Worm (Caenorhabditis elegans) whole organism, L1 larva: ENCODE measurements around the gene bud-31.

Source experiments
- C34B4.2 ChIP-seq: sonication (generic microtip); optimal IDR thresholded peaks from 2 replicates; lab custom pipeline; 2017; ENCODE audit warnings: mild to moderate bottlenecking, missing genetic modification characterization, missing compliant biosample characterization
- F16B12.6 ChIP-seq: fragments of 150-350 bp; optimal IDR thresholded peaks from 2 replicates; lab custom pipeline; 2014; ENCODE audit warnings: missing biosample characterization, missing genetic modification characterization
- aha-1 ChIP-seq: fragments of 150-350 bp; optimal IDR thresholded peaks from 2 replicates; lab custom pipeline; 2014; ENCODE audit warnings: missing biosample characterization, missing genetic modification characterization
- blmp-1 ChIP-seq: fragments of 150-350 bp; optimal IDR thresholded peaks from 2 replicates; lab custom pipeline; 2014; ENCODE audit warnings: missing biosample characterization, missing genetic modification characterization
- ceh-63 ChIP-seq: fragments of 200-800 bp; sonication (Bioruptor generic); optimal IDR thresholded peaks from 2 replicates; lab custom pipeline; 2018; ENCODE audit warnings: mild to moderate bottlenecking, missing genetic modification characterization, missing compliant biosample characterization
- ceh-8 ChIP-seq: fragments of 200-800 bp; sonication (Bioruptor generic); optimal IDR thresholded peaks from 2 replicates; lab custom pipeline; 2018; ENCODE audit warnings: mild to moderate bottlenecking, missing genetic modification characterization, moderate library complexity, missing compliant biosample characterization
- ceh-82 ChIP-seq, 3 experiments: fragments of 150-350 bp in 1 of 3; sonication (generic microtip) in 2 of 3; optimal IDR thresholded peaks; 2 replicates each; lab custom pipeline; 2014 to 2017; ENCODE audit warnings: missing biosample characterization in 3 of 3, missing genetic modification characterization in 3 of 3
- ces-1 ChIP-seq: fragments of 150-350 bp; optimal IDR thresholded peaks from 2 replicates; lab custom pipeline; 2014; ENCODE audit warnings: missing biosample characterization, missing genetic modification reagents, missing genetic modification characterization
- dsc-1 ChIP-seq: sonication (generic microtip); optimal IDR thresholded peaks from 2 replicates; lab custom pipeline; 2016; ENCODE audit warnings: mild to moderate bottlenecking, missing genetic modification characterization, missing compliant biosample characterization
- efl-1 ChIP-seq, 4 experiments: fragments of 150-350 bp; optimal IDR thresholded peaks in 3 of 4; peaks in 1 of 4; 1 replicate in 1 of 4; 2 replicates in 3 of 4; lab custom pipeline; 2014; ENCODE audit warnings: missing biosample characterization in 2 of 4, missing genetic modification characterization in 2 of 4, missing genetic modification reagents in 2 of 4
- egl-13 ChIP-seq: sonication (generic microtip); optimal IDR thresholded peaks from 2 replicates; lab custom pipeline; 2016; ENCODE audit warnings: missing genotype, missing genetic modification reagents, missing genetic modification characterization, missing compliant biosample characterization
- elt-2 ChIP-seq: sonication (generic microtip); optimal IDR thresholded peaks from 2 replicates; lab custom pipeline; 2016; ENCODE audit warnings: missing genetic modification characterization, mild to moderate bottlenecking, inconsistent platforms, missing compliant biosample characterization, missing genetic modification reagents
- elt-3 ChIP-seq, 6 experiments: fragments of 150-350 bp in 1 of 6; sonication (generic microtip); optimal IDR thresholded peaks; 2 replicates each; lab custom pipeline; 2017 to 2018; ENCODE audit warnings: missing biosample characterization in 6 of 6, missing genetic modification characterization in 6 of 6, inconsistent platforms in 1 of 6
- ets-5 ChIP-seq: fragments of 200-800 bp; sonication (Bioruptor generic); IDR thresholded peaks from 2 replicates; pipeline ENCODE4 v1.3.6; 2022; ENCODE audit warnings: missing genetic modification characterization, missing compliant biosample characterization
- fkh-8 ChIP-seq: sonication (generic microtip); optimal IDR thresholded peaks from 2 replicates; lab custom pipeline; 2016; ENCODE audit warnings: mild to moderate bottlenecking, missing genetic modification characterization, missing compliant biosample characterization
- isw-1 ChIP-seq: fragments of 200-800 bp; sonication (Bioruptor generic); IDR thresholded peaks from 2 replicates; pipeline ENCODE4 v1.3.6; 2022; ENCODE audit warnings: missing genetic modification characterization, missing compliant biosample characterization
- jun-1 ChIP-seq: fragments of 150-350 bp; optimal IDR thresholded peaks from 2 replicates; lab custom pipeline; 2014; ENCODE audit warnings: missing biosample characterization, missing genetic modification reagents, missing genetic modification characterization
- lin-13 ChIP-seq: fragments of 150-350 bp; optimal IDR thresholded peaks from 2 replicates; lab custom pipeline; 2014; ENCODE audit warnings: missing biosample characterization, missing genetic modification reagents, missing genetic modification characterization
- lin-35 ChIP-seq, 2 experiments: fragments of 150-350 bp; optimal IDR thresholded peaks; 2 replicates each; lab custom pipeline; 2014; ENCODE audit warnings: missing biosample characterization in 2 of 2, missing genetic modification characterization in 2 of 2, missing genetic modification reagents in 2 of 2
- lir-3 ChIP-seq: sonication (generic microtip); optimal IDR thresholded peaks from 2 replicates; lab custom pipeline; 2016; ENCODE audit warnings: mild to moderate bottlenecking, missing genetic modification characterization, moderate library complexity, missing compliant biosample characterization; ENCODE audit not compliant: poor library complexity
- nhr-11 ChIP-seq: fragments of 150-350 bp; optimal IDR thresholded peaks from 2 replicates; lab custom pipeline; 2014; ENCODE audit warnings: missing biosample characterization, missing genetic modification characterization
- nhr-12 ChIP-seq: sonication (generic microtip); optimal IDR thresholded peaks from 2 replicates; lab custom pipeline; 2017; ENCODE audit warnings: missing biosample characterization, missing genetic modification characterization
- nhr-237 ChIP-seq: fragments of 150-350 bp; optimal IDR thresholded peaks from 2 replicates; lab custom pipeline; 2014; ENCODE audit warnings: missing biosample characterization, missing genetic modification characterization
- nhr-85 ChIP-seq: sonication (generic microtip); peaks from one replicate; lab custom pipeline; 2016; ENCODE audit warnings: missing genetic modification characterization, inconsistent platforms, missing compliant biosample characterization
- pax-3 ChIP-seq: fragments of 200-800 bp; sonication (Bioruptor generic); optimal IDR thresholded peaks from 2 replicates; lab custom pipeline; 2018; ENCODE audit warnings: mild to moderate bottlenecking, missing genetic modification characterization, moderate library complexity, missing compliant biosample characterization
- sup-37 ChIP-seq: fragments of 200-800 bp; sonication (Bioruptor generic); optimal IDR thresholded peaks from 2 replicates; lab custom pipeline; 2018; ENCODE audit warnings: mild to moderate bottlenecking, missing genetic modification characterization, missing compliant biosample characterization
- tbx-2 ChIP-seq: sonication (generic microtip); optimal IDR thresholded peaks from 2 replicates; lab custom pipeline; 2016; ENCODE audit warnings: missing genetic modification characterization, missing compliant biosample characterization
- unc-30 ChIP-seq: sonication (generic microtip); optimal IDR thresholded peaks from 2 replicates; lab custom pipeline; 2017; ENCODE audit warnings: missing biosample characterization, missing genetic modification characterization
- unc-62 ChIP-seq: fragments of 150-350 bp; optimal IDR thresholded peaks from 2 replicates; lab custom pipeline; 2014; ENCODE audit warnings: missing biosample characterization, missing genetic modification reagents, missing genetic modification characterization
- unc-98 ChIP-seq: fragments of 200-800 bp; sonication (Bioruptor generic); IDR thresholded peaks from 2 replicates; pipeline ENCODE4 v1.3.6; 2022; ENCODE audit warnings: missing genetic modification characterization, missing compliant biosample characterization
- xbp-1 ChIP-seq: sonication (generic microtip); optimal IDR thresholded peaks from 2 replicates; lab custom pipeline; 2016; ENCODE audit warnings: missing genetic modification characterization, missing compliant biosample characterization

Gene bud-31

ce11 chrIII:9658569-9658968 lies 37.7 kb downstream of the bud-31 start:
- TF ChIP-seq pax-3 (tag; lab: Kevin White, UChicago) (peak; percentile 53), fkh-8 (tag; lab: Kevin White, UChicago) (peak; percentile 30), dsc-1 (tag; lab: Kevin White, UChicago) (peak; percentile 94), C34B4.2 (no peak), nhr-85 (no peak), aha-1 (tag; lab: Kevin White, UChicago) (no peak)
- TF ChIP-seq, all 84 proteins: peak for 3

DNA sequence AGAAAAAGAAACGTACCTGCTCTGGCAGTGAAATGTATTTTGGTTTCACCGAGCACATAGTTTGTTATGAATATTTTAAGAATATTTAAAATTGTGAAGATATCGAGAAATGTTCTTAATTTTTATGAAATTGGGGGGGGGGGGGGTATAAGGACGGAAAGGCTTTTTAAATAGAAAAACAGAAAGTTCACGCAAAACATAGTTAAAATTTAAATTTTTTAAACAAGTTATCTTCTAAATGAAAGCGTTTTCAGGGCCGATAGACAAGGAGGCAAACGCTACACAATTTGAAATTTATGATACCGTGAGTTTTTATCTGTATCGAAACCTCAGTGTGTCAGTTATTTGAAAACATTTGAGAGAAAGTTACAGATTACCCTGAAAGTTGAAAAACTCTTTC lies 40.5 kb downstream of the bud-31 start, which contains the start of gene C15H7.4:
TSS of gene C15H7.4 (minus strand) at position 101 of the 400 bp plus-strand sequence.
- TF ChIP-seq lin-35 (GFP tag; optimal IDR thresholded peaks at IDR 0.05; lab: Kevin White, UChicago) (no peak), ceh-8 (GFP tag; lab: Kevin White, UChicago) (no peak), nhr-11 (tag; lab: Kevin White, UChicago) (no peak), elt-3 (tag; optimal IDR thresholded peaks at IDR 0.05; lab: Kevin White, UChicago) (no peak), xbp-1 (tag; lab: Kevin White, UChicago) (no peak), efl-1 (optimal IDR thresholded peaks at IDR 0.05; lab: Kevin White, UChicago) (no peak), efl-1 (GFP tag; optimal IDR thresholded peaks at IDR 0.05 in 1 of 2; lab: Kevin White, UChicago) (no peak), unc-30 (tag; lab: Kevin White, UChicago) (no peak), ceh-82 (tag; optimal IDR thresholded peaks at IDR 0.05; lab: Kevin White, UChicago) (no peak), unc-62 (GFP tag; lab: Kevin White, UChicago) (no peak), nhr-12 (tag; lab: Kevin White, UChicago) (no peak)

DNA sequence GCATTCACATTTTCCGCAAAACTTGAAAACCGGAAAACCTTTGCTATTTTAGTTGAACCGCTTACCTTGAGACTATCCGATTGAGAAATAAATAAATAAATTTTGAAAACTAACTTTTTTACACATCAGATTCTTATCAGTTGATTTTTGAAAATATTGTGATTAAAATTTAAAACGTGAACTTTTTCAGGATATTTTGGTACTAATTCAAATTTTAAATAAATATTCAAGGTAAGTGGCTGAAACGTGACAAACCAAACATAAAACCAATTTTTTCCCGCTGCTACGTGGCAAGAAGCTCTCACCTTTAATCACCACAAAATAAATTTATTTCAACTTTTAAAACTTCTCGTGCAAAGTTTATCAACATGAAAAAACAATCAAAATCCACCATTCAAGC lies 44.4 kb downstream of the bud-31 start, which contains the start of gene C15H7.3:
TSS of gene C15H7.3 (minus strand) at position 101 of the 400 bp plus-strand sequence.
- TF ChIP-seq unc-98 (GFP tag; lab: Robert Waterston, UW): no peak
- no peak for TF ChIP-seq F16B12.6 (tag; lab: Kevin White, UChicago)
- TF ChIP-seq, all 84 proteins: peak for 0

- no peak for TF ChIP-seq nhr-237
- no peak for TF ChIP-seq isw-1 (GFP tag; lab: Robert Waterston, UW)
- TF ChIP-seq lir-3: no peak
- TF ChIP-seq ceh-8 (GFP tag; lab: Kevin White, UChicago): no peak
- TF ChIP-seq pax-3 (tag; lab: Kevin White, UChicago): no peak
- TF ChIP-seq lin-35 (GFP tag; optimal IDR thresholded peaks at IDR 0.05; lab: Kevin White, UChicago): no peak
- TF ChIP-seq lin-13 (GFP tag; lab: Kevin White, UChicago): no peak
- no peak for TF ChIP-seq F16B12.6 (tag; lab: Kevin White, UChicago)
- TF ChIP-seq elt-3 (tag; optimal IDR thresholded peaks at IDR 0.05; lab: Kevin White, UChicago): peak in 1 of 6 experiments; percentile 7
- TF ChIP-seq dsc-1 (tag; lab: Kevin White, UChicago): no peak
- no peak for TF ChIP-seq sup-37 (GFP tag; lab: Kevin White, UChicago)
- TF ChIP-seq tbx-2 (tag; lab: Kevin White, UChicago): no peak
- TF ChIP-seq ceh-82 (tag; optimal IDR thresholded peaks at IDR 0.05; lab: Kevin White, UChicago): no peak
- no peak for TF ChIP-seq elt-2 (tag; lab: Kevin White, UChicago)
- TF ChIP-seq ceh-63: no peak
- TF ChIP-seq blmp-1 (tag; lab: Kevin White, UChicago): peak; percentile 100
- no peak for TF ChIP-seq ets-5 (GFP tag; lab: Robert Waterston, UW)
These were observed 49.8 kb downstream of the bud-31 start for ce11 chrIII:9646440-9647021.

- no peak for TF ChIP-seq egl-13 (tag; lab: Kevin White, UChicago)
- TF ChIP-seq elt-3 (tag; optimal IDR thresholded peaks at IDR 0.05; lab: Kevin White, UChicago): peak in 1 of 6 experiments; percentile 38
- TF ChIP-seq jun-1: no peak
- TF ChIP-seq blmp-1 (tag; lab: Kevin White, UChicago): peak; percentile 93
- no peak for TF ChIP-seq ces-1 (GFP tag; lab: Kevin White, UChicago)
- TF ChIP-seq, all 84 proteins: peak for 2
These were observed 51.2 kb downstream of the bud-31 start for ce11 chrIII:9645099-9645498.
